Worm (Caenorhabditis elegans) whole organism, young adult: ENCODE measurements around the gene pks-1.

ENCODE experiments used
- C17E4.6 ChIP-seq: fragments of 200-800 bp; sonication (Bioruptor generic); IDR thresholded peaks from 2 replicates; pipeline ENCODE4 v1.3.6; 2022; ENCODE audit warnings: missing genetic modification reagents, missing genetic modification characterization, missing compliant biosample characterization
- F39B2.1 ChIP-seq: fragments of 200-800 bp; sonication (Bioruptor generic); IDR thresholded peaks from 2 replicates; pipeline ENCODE4 v1.3.6; 2022; ENCODE audit warnings: missing genetic modification reagents, missing genetic modification characterization, missing compliant biosample characterization
- ama-1 ChIP-seq, 3 experiments: fragments of 150-350 bp in 1 of 3; sonication (generic microtip) in 2 of 3; optimal IDR thresholded peaks; 2 replicates each; lab custom pipeline; 2014 to 2018; ENCODE audit warnings: missing biosample characterization in 2 of 3, missing genetic modification characterization in 2 of 3, missing genetic modification reagents in 2 of 3
- aptf-3 ChIP-seq: fragments of 200-800 bp; sonication (Bioruptor generic); IDR thresholded peaks from 2 replicates; pipeline ENCODE4 v1.3.6; 2022; ENCODE audit warnings: missing genetic modification characterization, missing compliant biosample characterization
- ets-4 ChIP-seq: fragments of 200-800 bp; sonication (Bioruptor generic); optimal IDR thresholded peaks from 2 replicates; lab custom pipeline; 2018; ENCODE audit warnings: mild to moderate bottlenecking, missing genetic modification characterization, missing compliant biosample characterization
- hlh-12 ChIP-seq: sonication (generic microtip); optimal IDR thresholded peaks from 2 replicates; lab custom pipeline; 2016; ENCODE audit warnings: missing genetic modification characterization, missing compliant biosample characterization
- lin-35 ChIP-seq, 3 experiments: fragments of 150-350 bp in 2 of 3; sonication (generic microtip) in 1 of 3; optimal IDR thresholded peaks; 2 replicates each; lab custom pipeline; 2014 to 2018; ENCODE audit warnings: missing biosample characterization in 3 of 3, missing genetic modification characterization in 3 of 3, missing genetic modification reagents in 3 of 3
- mes-4 ChIP-seq: sonication (generic microtip); optimal IDR thresholded peaks from 2 replicates; lab custom pipeline; 2016; ENCODE audit warnings: missing genotype, missing genetic modification characterization, missing compliant biosample characterization
- nfya-1 ChIP-seq: sonication (generic microtip); optimal IDR thresholded peaks from 2 replicates; lab custom pipeline; 2017; ENCODE audit warnings: antibody characterized with exemption, missing compliant biosample characterization, missing genetic modification characterization, borderline replicate concordance; ENCODE audit not compliant: insufficient read depth
- nhr-120 ChIP-seq: fragments of 200-800 bp; sonication (Bioruptor generic); IDR thresholded peaks from 2 replicates; pipeline ENCODE4 v1.3.6; 2022; ENCODE audit warnings: missing genetic modification characterization, missing compliant biosample characterization
- nhr-80 ChIP-seq: sonication (generic microtip); optimal IDR thresholded peaks from 2 replicates; lab custom pipeline; 2016; ENCODE audit warnings: missing genetic modification characterization, missing compliant biosample characterization
- pha-4 ChIP-seq: fragments of 150-350 bp; sonication (generic microtip); optimal IDR thresholded peaks from 2 replicates; lab custom pipeline; 2014; ENCODE audit warnings: missing biosample characterization, missing genetic modification reagents, missing genetic modification characterization
- unc-62 ChIP-seq: fragments of 150-350 bp; optimal IDR thresholded peaks from 2 replicates; lab custom pipeline; 2014; ENCODE audit warnings: missing biosample characterization, missing genetic modification reagents, missing genetic modification characterization
- ztf-26 ChIP-seq: sonication (generic microtip); optimal IDR thresholded peaks from 2 replicates; lab custom pipeline; 2017; ENCODE audit warnings: missing genetic modification characterization, missing compliant biosample characterization

ce11 chrX:5372638-5373037, 41.0 kb upstream of the pks-1 start, which contains the start of gene F35C8.8:
- TF ChIP-seq ama-1 (optimal IDR thresholded peaks at IDR 0.05; lab: Kevin White, UChicago) (no peak), ama-1 (GFP tag; optimal IDR thresholded peaks at IDR 0.05; lab: Kevin White, UChicago) (no peak), mes-4 (tag; lab: Kevin White, UChicago) (no peak), aptf-3 (GFP tag; lab: Robert Waterston, UW) (no peak), hlh-12 (tag; lab: Kevin White, UChicago) (no peak), ztf-26 (tag; lab: Kevin White, UChicago) (no peak), nfya-1 (no peak), F39B2.1 (GFP tag; lab: Robert Waterston, UW) (no peak), unc-62 (GFP tag; lab: Kevin White, UChicago) (no peak), ets-4 (GFP tag; lab: Kevin White, UChicago) (no peak), nhr-80 (no peak), pha-4 (tag; lab: Kevin White, UChicago) (no peak), C17E4.6 (GFP tag; lab: Robert Waterston, UW) (no peak), nhr-120 (GFP tag; lab: Robert Waterston, UW) (no peak), lin-35 (GFP tag; optimal IDR thresholded peaks at IDR 0.05; lab: Kevin White, UChicago) (no peak)
